Worm (Caenorhabditis elegans): ENCODE results near the gene T01B7.13.

DNA sequence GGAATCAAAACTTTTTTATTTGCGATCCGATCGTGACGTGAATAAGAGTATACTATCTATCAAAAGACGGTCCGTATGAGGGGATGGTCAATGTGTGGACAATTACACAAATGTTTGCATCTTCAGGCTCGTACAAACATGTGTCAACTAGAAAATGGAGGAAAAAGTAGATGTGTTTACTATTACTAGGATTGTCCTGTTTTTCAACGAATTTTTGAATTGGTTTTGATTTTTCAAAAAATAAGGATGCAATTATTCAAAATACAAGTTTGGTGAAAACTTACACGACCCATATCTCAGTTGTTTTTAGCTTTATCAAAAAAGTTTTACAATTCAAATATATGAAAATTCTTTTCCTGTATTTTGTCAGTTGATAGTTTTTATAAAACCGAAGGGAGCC, 40.1 kb downstream of the T01B7.13 start, which contains the start of gene K08F8.7:
- TF ChIP-seq lin-39 (tag; optimal IDR thresholded peaks at IDR 0.05) (no peak), jun-1 (tag; optimal IDR thresholded peaks at IDR 0.05) (no peak), snpc-4 (tag; optimal IDR thresholded peaks at IDR 0.05) (no peak), elt-1 (tag; optimal IDR thresholded peaks at IDR 0.05) (no peak), zag-1 (tag; optimal IDR thresholded peaks at IDR 0.05) (no peak), ceh-82 (tag; optimal IDR thresholded peaks at IDR 0.05) (no peak), ceh-9 (tag; optimal IDR thresholded peaks at IDR 0.05) (no peak), aly-2 (tag; optimal IDR thresholded peaks at IDR 0.05) (no peak), ama-1 (optimal IDR thresholded peaks at IDR 0.05) (no peak), lin-15B (tag; optimal IDR thresholded peaks at IDR 0.05) (no peak), ceh-28 (tag; optimal IDR thresholded peaks at IDR 0.05) (no peak), nhr-237 (tag; optimal IDR thresholded peaks at IDR 0.05) (no peak), pqm-1 (tag; optimal IDR thresholded peaks at IDR 0.05) (no peak)
